Fruit fly (Drosophila melanogaster) whole organism, prepupa: ENCODE measurements around the gene CheA75a.

ENCODE experiments used
- CG6854 ChIP-seq: fragments of 200-800 bp; sonication (Bioruptor generic); optimal IDR thresholded peaks from 2 replicates; lab custom pipeline; 2017; ENCODE audit warnings: missing biosample characterization, mild to moderate bottlenecking, missing genetic modification characterization
- OdsH ChIP-seq: fragments of 200-800 bp; sonication (Bioruptor generic); optimal IDR thresholded peaks from 3 replicates; lab custom pipeline; 2016; ENCODE audit warnings: missing biosample characterization, missing genetic modification characterization
- Sox14 ChIP-seq: fragments of 200-800 bp; sonication (Bioruptor generic); optimal IDR thresholded peaks from 3 replicates; lab custom pipeline; 2016; ENCODE audit warnings: missing biosample characterization, missing genetic modification characterization
- Sox15 ChIP-seq: fragments of 200-800 bp; sonication (Bioruptor generic); optimal IDR thresholded peaks from 3 replicates; lab custom pipeline; 2016; ENCODE audit warnings: missing biosample characterization, missing genetic modification characterization
- topi ChIP-seq: fragments of 200-800 bp; sonication (Bioruptor generic); optimal IDR thresholded peaks from 3 replicates; lab custom pipeline; 2016; ENCODE audit warnings: missing biosample characterization, missing genetic modification characterization

DNA sequence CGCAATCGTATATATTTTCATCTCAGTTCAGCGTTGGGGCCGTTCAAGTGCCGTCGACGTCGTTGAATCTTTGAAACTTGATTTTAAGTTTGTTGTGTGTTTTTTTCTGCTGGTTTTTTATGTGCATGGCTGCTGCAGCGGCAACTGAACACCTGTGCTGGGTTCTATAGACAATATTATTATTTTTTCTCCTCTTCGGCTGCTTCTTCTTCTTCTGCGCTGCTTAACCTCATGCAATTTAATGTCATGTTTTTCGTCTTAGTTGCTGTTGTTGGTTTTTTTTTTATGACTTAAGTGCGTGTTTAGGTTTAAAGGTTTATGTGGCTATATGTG, 15.3 kb upstream of the CheA75a start:
- no peak for TF ChIP-seq CG6854 (GFP tag; lab: Kevin White, UChicago)
- no peak for TF ChIP-seq topi (GFP tag; lab: Kevin White, UChicago)
- TF ChIP-seq Sox15 (GFP tag; lab: Kevin White, UChicago): no peak
- no peak for TF ChIP-seq Sox14 (GFP tag; lab: Kevin White, UChicago)
- TF ChIP-seq OdsH (GFP tag; lab: Kevin White, UChicago): no peak
